Worm (Caenorhabditis elegans) whole organism, L4 larva: Measurements from ENCODE around the gene pdzd-8.

Experiments
- fkh-10 ChIP-seq: fragments of 150-350 bp; optimal IDR thresholded peaks from 2 replicates; lab custom pipeline; 2014; ENCODE audit warnings: missing biosample characterization, missing genetic modification reagents, missing genetic modification characterization
- lin-29 ChIP-seq: fragments of 200-800 bp; sonication (Bioruptor generic); IDR thresholded peaks from 2 replicates; pipeline ENCODE4 v1.3.6; 2022; ENCODE audit warnings: missing genetic modification reagents, missing genetic modification characterization, missing compliant biosample characterization
- zag-1 ChIP-seq: fragments of 150-350 bp; optimal IDR thresholded peaks from 2 replicates; lab custom pipeline; 2014; ENCODE audit warnings: missing biosample characterization, missing genetic modification characterization

ce11 chrIV:8975331-8975625 lies at the start of gene pdzd-8:
- TF ChIP-seq zag-1 (tag; lab: Kevin White, UChicago), result no peak
- no peak for TF ChIP-seq fkh-10 (GFP tag; lab: Kevin White, UChicago)
- no peak for TF ChIP-seq lin-29 (GFP tag; lab: Robert Waterston, UW)
